Fruit fly (Drosophila melanogaster) whole organism, embryonic: Measurements from ENCODE around the gene CycC.

Experiments used
- bsh ChIP-seq, 2 experiments: fragments of 200-800 bp; sonication (Bioruptor generic); optimal IDR thresholded peaks; 2 replicates each; lab custom pipeline; 2017 to 2018; ENCODE audit warnings: mild to moderate bottlenecking in 2 of 2, missing biosample characterization in 2 of 2, missing genetic modification characterization in 2 of 2, moderate library complexity in 1 of 2
- trem ChIP-seq: fragments of 200-800 bp; optimal IDR thresholded peaks from 3 replicates; lab custom pipeline; 2019; ENCODE audit warnings: missing biosample characterization, mild to moderate bottlenecking, missing genetic modification characterization, moderate library complexity

- TF ChIP-seq trem (tag; lab: Kevin White, UChicago), result no peak
- TF ChIP-seq bsh (GFP tag; optimal IDR thresholded peaks at IDR 0.05; lab: Kevin White, UChicago), result peak in 1 of 2 experiments; percentile 44
These were observed 42.2 kb downstream of the CycC start for dm6 chr3R:14847844-14848243.
